Worm (Caenorhabditis elegans): Measurements from ENCODE around the gene F43C11.6.

DNA sequence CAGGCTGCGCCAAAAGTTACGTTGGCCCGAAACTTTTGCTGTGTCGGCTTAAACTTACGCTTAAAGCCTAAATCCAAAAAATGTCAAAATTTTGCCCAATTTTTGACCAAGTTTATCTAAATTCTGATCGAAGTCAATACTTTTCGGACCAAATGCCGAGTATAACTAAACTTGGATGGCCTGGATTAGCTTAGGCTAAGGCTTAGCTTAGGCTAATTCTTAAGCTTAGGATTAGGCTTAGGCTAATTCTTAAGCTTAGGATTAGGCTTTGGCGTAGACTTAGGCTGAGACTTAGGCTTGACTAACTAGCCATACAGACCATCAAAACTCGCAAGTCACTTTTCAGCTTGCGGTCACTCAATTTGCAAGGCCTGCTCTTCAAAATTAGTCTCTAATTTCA, 6.1 kb upstream of the F43C11.6 start:
- TF ChIP-seq sea-1 (GFP tag; conservative IDR thresholded peaks at IDR 0.05) (no peak), B0310.2 (tag; optimal IDR thresholded peaks at IDR 0.05) (no peak)

Data from whole organism, early embryonic.